Worm (Caenorhabditis elegans) whole organism, L4 larva: ENCODE results near the gene C14E2.7.

Source experiments
- ceh-44 ChIP-seq: fragments of 200-800 bp; sonication (Bioruptor generic); IDR thresholded peaks from 2 replicates; pipeline ENCODE4 v1.3.6; 2022; ENCODE audit warnings: missing genetic modification reagents, missing genetic modification characterization, missing compliant biosample characterization
- cey-2 ChIP-seq: sonication (generic microtip); optimal IDR thresholded peaks from 3 replicates; lab custom pipeline; 2017; ENCODE audit warnings: missing genetic modification characterization, mild to moderate bottlenecking, missing compliant biosample characterization, antibody characterized with exemption, borderline replicate concordance; ENCODE audit not compliant: insufficient read depth
- daf-8 ChIP-seq: fragments of 200-800 bp; sonication (Bioruptor generic); IDR thresholded peaks from 2 replicates; pipeline ENCODE4 v1.3.6; 2022; ENCODE audit warnings: missing genetic modification characterization, missing compliant biosample characterization
- fkh-10 ChIP-seq: fragments of 150-350 bp; optimal IDR thresholded peaks from 2 replicates; lab custom pipeline; 2014; ENCODE audit warnings: missing biosample characterization, missing genetic modification reagents, missing genetic modification characterization
- fos-1 ChIP-seq: fragments of 150-350 bp; optimal IDR thresholded peaks from 2 replicates; lab custom pipeline; 2014; ENCODE audit warnings: missing biosample characterization, missing genetic modification characterization
- hlh-30 ChIP-seq: sonication (generic microtip); optimal IDR thresholded peaks from 2 replicates; lab custom pipeline; 2017; ENCODE audit warnings: antibody characterized with exemption, mild to moderate bottlenecking, missing genetic modification characterization, missing compliant biosample characterization; ENCODE audit not compliant: insufficient read depth
- jun-1 ChIP-seq: fragments of 150-350 bp; optimal IDR thresholded peaks from 2 replicates; lab custom pipeline; 2014; ENCODE audit warnings: missing biosample characterization, missing genetic modification reagents, missing genetic modification characterization
- lin-15B ChIP-seq: fragments of 150-350 bp; sonication (generic microtip); optimal IDR thresholded peaks from 3 replicates; lab custom pipeline; 2014; ENCODE audit warnings: missing biosample characterization, missing genetic modification characterization
- mep-1 ChIP-seq: fragments of 150-350 bp; sonication (generic microtip); optimal IDR thresholded peaks from 3 replicates; lab custom pipeline; 2014; ENCODE audit warnings: missing biosample characterization, missing genetic modification characterization
- mxl-3 ChIP-seq: fragments of 200-800 bp; sonication (Bioruptor generic); optimal IDR thresholded peaks from 2 replicates; lab custom pipeline; 2018; ENCODE audit warnings: mild to moderate bottlenecking, missing genetic modification characterization, missing compliant biosample characterization
- nhr-25 ChIP-seq: sonication (generic microtip); optimal IDR thresholded peaks from 2 replicates; lab custom pipeline; 2017; ENCODE audit warnings: missing genetic modification characterization, mild to moderate bottlenecking, missing compliant biosample characterization, antibody characterized with exemption, moderate library complexity, borderline replicate concordance; ENCODE audit not compliant: insufficient read depth
- skn-1 ChIP-seq: fragments of 150-350 bp; optimal IDR thresholded peaks from 2 replicates; lab custom pipeline; 2014; ENCODE audit warnings: missing biosample characterization, missing genetic modification characterization
- snpc-4 ChIP-seq: fragments of 150-350 bp; optimal IDR thresholded peaks from 2 replicates; lab custom pipeline; 2014; ENCODE audit warnings: missing biosample characterization, missing genetic modification characterization
- zag-1 ChIP-seq: fragments of 150-350 bp; optimal IDR thresholded peaks from 2 replicates; lab custom pipeline; 2014; ENCODE audit warnings: missing biosample characterization, missing genetic modification characterization

DNA sequence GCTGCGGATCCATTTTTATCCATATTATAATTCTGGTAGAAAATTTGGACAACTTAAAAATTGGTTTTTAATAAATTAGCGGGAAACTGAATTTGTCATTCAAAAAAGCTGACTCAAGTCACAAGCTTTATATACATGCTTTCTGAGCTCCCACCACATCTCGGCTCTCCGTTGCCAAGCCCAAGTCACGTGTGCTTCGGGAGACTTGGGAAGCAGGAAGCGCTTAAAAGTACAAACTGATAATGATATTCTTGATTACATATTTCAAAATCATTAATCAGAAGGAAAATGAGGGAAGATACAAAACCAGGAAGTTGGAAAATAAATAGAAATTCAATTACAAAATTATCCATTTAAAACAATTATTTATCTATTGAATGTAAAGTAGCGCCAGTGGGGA lies 38.2 kb upstream of the C14E2.7 start, which contains the start of gene elc-2:
- TF ChIP-seq jun-1 (tag; lab: Kevin White, UChicago) (no peak), mep-1 (tag; lab: Kevin White, UChicago) (no peak), fos-1 (tag; lab: Kevin White, UChicago) (no peak), ceh-44 (no peak), mxl-3 (no peak), zag-1 (tag; lab: Kevin White, UChicago) (no peak), fkh-10 (GFP tag; lab: Kevin White, UChicago) (no peak), nhr-25 (no peak), skn-1 (no peak), hlh-30 (tag; lab: Kevin White, UChicago) (no peak), daf-8 (GFP tag; lab: Robert Waterston, UW) (no peak), cey-2 (tag; lab: Kevin White, UChicago) (no peak), lin-15B (tag; lab: Kevin White, UChicago) (no peak), snpc-4 (tag; lab: Kevin White, UChicago) (no peak)
